Worm (Caenorhabditis elegans) whole organism, midembryonic: ENCODE data around the gene str-261.
A peak's percentile ranks its signal among the peaks of the same experiment; 100 is the strongest.

Experiments
- T22C8.4 ChIP-seq: fragments of 200-800 bp; sonication (Bioruptor generic); IDR thresholded peaks from 2 replicates; pipeline ENCODE4 v1.3.6; 2022; ENCODE audit warnings: missing genetic modification characterization, missing compliant biosample characterization
- cog-1 ChIP-seq: sonication (generic microtip); optimal IDR thresholded peaks from 2 replicates; lab custom pipeline; 2016; ENCODE audit warnings: missing genetic modification characterization, missing compliant biosample characterization
- flt-1 ChIP-seq: fragments of 200-800 bp; sonication (Bioruptor generic); IDR thresholded peaks from 2 replicates; pipeline ENCODE4 v1.3.6; 2022; ENCODE audit warnings: missing genetic modification characterization, missing compliant biosample characterization
- klf-2 ChIP-seq: fragments of 200-800 bp; sonication (Bioruptor generic); conservative IDR thresholded peaks from 2 replicates; pipeline ENCODE4 v1.3.6; 2022; ENCODE audit warnings: missing genetic modification reagents, missing genetic modification characterization, missing compliant biosample characterization
- med-1 ChIP-seq: sonication (generic microtip); optimal IDR thresholded peaks from 2 replicates; lab custom pipeline; 2017; ENCODE audit warnings: missing genetic modification characterization, mild to moderate bottlenecking, missing compliant biosample characterization, antibody characterized with exemption, missing genetic modification reagents; ENCODE audit not compliant: insufficient read depth
- ref-1 ChIP-seq: fragments of 200-800 bp; sonication (Bioruptor generic); conservative IDR thresholded peaks from 2 replicates; pipeline ENCODE4 v1.3.6; 2022; ENCODE audit warnings: missing genetic modification reagents, missing genetic modification characterization, missing compliant biosample characterization
- tab-1 ChIP-seq: fragments of 200-800 bp; sonication (Bioruptor generic); IDR thresholded peaks from 2 replicates; pipeline ENCODE4 v1.3.6; 2022; ENCODE audit warnings: missing genetic modification characterization, missing compliant biosample characterization
- ztf-23 ChIP-seq: fragments of 200-800 bp; sonication (Bioruptor generic); IDR thresholded peaks from 2 replicates; pipeline ENCODE4 v1.3.6; 2022; ENCODE audit warnings: missing genetic modification reagents, missing genetic modification characterization, missing compliant biosample characterization
- ztf-29 ChIP-seq: fragments of 200-800 bp; sonication (Bioruptor generic); IDR thresholded peaks from 2 replicates; pipeline ENCODE4 v1.3.6; 2022; ENCODE audit warnings: missing genetic modification reagents, missing genetic modification characterization, missing compliant biosample characterization

The str-261 gene

DNA sequence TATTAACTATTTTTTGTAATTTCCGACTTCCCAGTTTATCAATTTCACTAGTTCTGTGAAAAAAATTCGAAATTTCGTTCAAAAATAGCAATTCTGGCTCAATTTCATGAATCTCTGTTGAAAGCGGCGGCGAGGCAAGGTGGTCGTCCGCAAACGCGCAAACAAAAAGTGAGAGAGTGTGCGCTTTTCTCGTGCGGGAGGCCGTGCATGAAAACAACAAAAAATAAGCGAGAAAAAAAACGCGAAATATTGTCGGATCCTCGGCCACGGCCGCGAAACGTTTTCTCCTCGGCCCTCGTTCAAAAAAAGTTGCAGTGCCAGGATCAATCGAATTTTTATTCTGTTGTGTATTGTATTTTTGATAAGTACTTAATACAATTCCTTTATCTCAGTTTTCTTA is 38.4 kb downstream of the str-261 start:
- TF ChIP-seq tab-1 (GFP tag; lab: Robert Waterston, UW) (no peak), klf-2 (GFP tag; lab: Robert Waterston, UW) (0 out of 2 replicates have a peak, but pooled peaks have one; percentile 13), med-1 (GFP tag; lab: Kevin White, UChicago) (no peak), ztf-23 (GFP tag; lab: Robert Waterston, UW) (0 out of 2 replicates have a peak, but pooled peaks have one; percentile 61)

ce11 chrIII:11113845-11114244 is 39.5 kb downstream of the str-261 start:
- TF ChIP-seq cog-1 (tag; lab: Kevin White, UChicago) (no peak), klf-2 (GFP tag; lab: Robert Waterston, UW) (no peak), flt-1 (GFP tag; lab: Robert Waterston, UW) (no peak), ztf-23 (GFP tag; lab: Robert Waterston, UW) (no peak), ref-1 (no peak), med-1 (GFP tag; lab: Kevin White, UChicago) (no peak), T22C8.4 (GFP tag; lab: Robert Waterston, UW) (no peak)

- TF ChIP-seq flt-1 (GFP tag; lab: Robert Waterston, UW) (no peak), med-1 (GFP tag; lab: Kevin White, UChicago) (no peak)
Observed at ce11 chrIII:11115956-11116355, 41.6 kb downstream of the str-261 start.

DNA sequence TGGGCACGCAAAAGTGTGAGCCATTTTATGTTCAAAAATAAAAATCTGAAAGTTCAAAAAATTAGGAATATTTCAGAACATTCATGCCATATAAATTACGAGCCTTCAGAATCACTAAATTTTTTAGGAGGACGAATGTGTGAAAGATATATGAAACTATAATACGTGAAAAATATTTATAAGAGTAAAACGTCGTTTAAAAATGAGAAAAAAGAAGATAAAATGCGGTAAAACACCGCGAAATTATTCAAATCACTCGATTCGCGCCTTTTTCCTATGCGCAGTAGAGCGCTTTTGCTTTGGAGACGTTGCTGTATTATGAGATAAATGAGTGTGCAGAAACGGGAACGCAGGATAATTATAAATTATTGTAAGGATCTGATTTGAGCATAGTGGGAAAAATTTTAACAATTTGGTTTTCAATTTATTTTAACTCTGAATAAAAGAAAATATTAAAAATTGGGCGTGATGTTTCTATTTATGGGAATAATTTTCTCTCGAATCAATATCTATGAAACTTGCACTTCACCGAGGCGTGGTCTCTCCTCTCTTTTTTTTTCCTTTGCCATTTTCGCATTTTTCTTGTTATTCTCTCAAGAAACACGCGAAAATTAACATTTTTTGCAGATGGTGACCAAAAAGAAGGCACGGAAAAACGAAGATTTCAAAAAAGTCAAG is 45.0 kb downstream of the str-261 start, which contains the start of the genes sup-35 and Y48A6C.4:
Gene sup-35 (minus strand): TSS at position 51 of the 678 bp plus-strand sequence.
Gene Y48A6C.4 (plus strand): TSS at position 628 of the 678 bp plus-strand sequence.
- TF ChIP-seq klf-2 (GFP tag; lab: Robert Waterston, UW) (0 out of 2 replicates have a peak, but pooled peaks have one; percentile 57), tab-1 (GFP tag; lab: Robert Waterston, UW) (no peak), ztf-29 (no peak), ref-1 (0 out of 2 replicates have a peak, but pooled peaks have one; percentile 33), flt-1 (GFP tag; lab: Robert Waterston, UW) (0 out of 2 replicates have a peak, but pooled peaks have one; percentile 66), med-1 (GFP tag; lab: Kevin White, UChicago) (no peak), ztf-23 (GFP tag; lab: Robert Waterston, UW) (peak; percentile 71), T22C8.4 (GFP tag; lab: Robert Waterston, UW) (no peak), cog-1 (tag; lab: Kevin White, UChicago) (peak; percentile 77)

DNA sequence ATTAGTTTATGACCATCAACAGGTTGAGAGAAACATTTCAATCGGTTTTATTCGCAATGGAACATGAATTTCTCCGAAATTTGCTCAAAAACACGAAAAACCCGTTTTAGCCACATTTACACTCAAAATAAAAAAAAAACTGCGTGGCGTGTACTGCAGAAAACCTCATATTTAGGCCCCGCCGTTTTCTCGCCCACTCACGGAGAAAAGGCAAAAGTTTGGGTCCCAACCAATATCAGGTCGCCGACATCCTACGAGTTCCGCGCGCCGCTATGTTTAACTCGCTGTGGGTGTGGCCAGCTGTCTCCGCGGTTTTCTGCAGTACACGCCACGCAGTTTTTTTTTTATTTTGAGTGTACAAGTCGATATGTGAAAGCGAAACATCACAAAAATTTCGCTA is 49.5 kb downstream of the str-261 start:
- TF ChIP-seq klf-2 (GFP tag; lab: Robert Waterston, UW): no peak
- 0 out of 2 replicates have a peak, but pooled peaks have one; percentile 15 for TF ChIP-seq flt-1 (GFP tag; lab: Robert Waterston, UW)
